Worm (Caenorhabditis elegans): Measurements from ENCODE around the gene F59E12.8.

ce11 chrII:5585788-5586187, 50.9 kb downstream of the F59E12.8 start, which contains the start of gene lys-8:
- TF ChIP-seq K02D7.2 (tag; optimal IDR thresholded peaks at IDR 0.05) (no peak), unc-86 (tag; optimal IDR thresholded peaks at IDR 0.05) (no peak), F13H6.1 (tag; optimal IDR thresholded peaks at IDR 0.05) (no peak), pag-3 (tag; optimal IDR thresholded peaks at IDR 0.05; ENCODE audit: borderline replicate concordance) (no peak), pha-4 (tag; optimal IDR thresholded peaks at IDR 0.05) (no peak), syd-9 (tag; optimal IDR thresholded peaks at IDR 0.05) (no peak), ztf-16 (tag; optimal IDR thresholded peaks at IDR 0.05) (no peak)

Data from whole organism, late embryonic.